Fruit fly (Drosophila melanogaster): ENCODE data around the gene CG9577.
"Not testable (repeated sequence)": the region's sequence is repeated elsewhere in the genome, so short reads cannot be mapped to it uniquely, and the experiment has no call there.

CG9577 gene

DNA sequence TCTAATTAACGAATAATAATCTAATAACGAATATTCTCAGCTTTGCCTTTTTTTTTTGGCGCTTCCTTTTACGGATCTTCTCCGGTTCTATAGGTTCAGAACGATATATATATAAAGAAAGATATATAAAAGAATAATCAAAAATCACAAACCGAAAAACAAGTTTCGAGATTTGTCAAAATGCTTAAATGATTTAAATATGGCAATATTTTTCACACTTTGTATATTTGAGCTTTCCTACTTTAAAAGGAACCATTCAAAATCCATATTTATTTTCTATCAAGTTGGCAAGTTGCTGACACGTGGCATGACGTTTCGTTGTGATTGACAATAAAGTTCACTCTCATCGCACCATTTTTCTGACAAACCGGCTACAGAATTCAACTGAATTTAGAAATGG lies 25.8 kb upstream of the CG9577 start, which contains the start of gene CG34332:
TSS of gene CG34332 (plus strand) at position 301 of the 400 bp plus-strand sequence.
- TF ChIP-seq CG8159 (tag; optimal IDR thresholded peaks at IDR 0.05): no peak
- no peak for TF ChIP-seq fd96Ca (GFP tag; IDR thresholded peaks at IDR 0.05)
- TF ChIP-seq EcR (GFP tag; optimal IDR thresholded peaks at IDR 0.05): no peak
- TF ChIP-seq gl (tag; optimal IDR thresholded peaks at IDR 0.05): no peak
- no peak for TF ChIP-seq CG15710 (tag; optimal IDR thresholded peaks at IDR 0.05)
- TF ChIP-seq Ets98B (GFP tag; IDR thresholded peaks at IDR 0.05): no peak
- no peak for TF ChIP-seq Pif1B (GFP tag; optimal IDR thresholded peaks at IDR 0.05)
- TF ChIP-seq rn (GFP tag; IDR thresholded peaks at IDR 0.05): no peak
- no peak for TF ChIP-seq CG12605 (GFP tag; IDR thresholded peaks at IDR 0.05)
- no peak for TF ChIP-seq CG8301 (tag; optimal IDR thresholded peaks at IDR 0.05)
- no peak for TF ChIP-seq CG32121 (GFP tag; IDR thresholded peaks at IDR 0.05)
- no peak for TF ChIP-seq Pif1A (GFP tag; optimal IDR thresholded peaks at IDR 0.05)
- TF ChIP-seq CG17806 (tag; optimal IDR thresholded peaks at IDR 0.05): no peak

dm6 chrX:20143088-20143487 lies 23.4 kb upstream of the CG9577 start, which contains the start of gene Or19a:
Gene Or19a (minus strand): TSS chrX:20143188.
- TF ChIP-seq CG10348 (GFP tag; IDR thresholded peaks at IDR 0.05); CG8301 (tag; optimal IDR thresholded peaks at IDR 0.05); fd96Ca (GFP tag; IDR thresholded peaks at IDR 0.05): not testable (repeated sequence)

DNA sequence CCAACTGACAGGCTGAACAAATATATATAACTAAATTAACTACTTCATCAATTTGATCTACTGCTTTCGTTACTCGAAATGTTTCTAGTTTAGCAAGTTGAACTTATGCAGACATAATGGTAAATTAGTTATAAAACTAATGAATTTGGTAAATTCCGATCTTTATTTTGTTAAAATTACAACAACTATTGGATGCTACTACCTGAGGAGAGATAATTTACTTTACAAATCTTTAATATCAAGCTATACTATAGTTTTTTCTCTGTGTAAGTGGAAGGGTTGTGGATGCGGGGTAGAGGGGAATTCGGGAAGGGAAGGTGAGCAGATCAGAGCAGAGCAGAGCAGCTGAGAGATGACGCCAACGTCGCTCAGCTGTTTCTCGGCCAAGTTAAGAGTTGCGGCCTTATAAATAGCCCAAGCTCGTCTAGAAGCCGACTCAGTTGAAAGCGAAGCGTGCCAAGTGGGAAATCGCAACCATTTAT lies 18.7 kb upstream of the CG9577 start, which contains the start of gene aspr:
TSS of gene aspr (plus strand) at position 432 of the 482 bp plus-strand sequence.
- no peak for TF ChIP-seq EcR (GFP tag; optimal IDR thresholded peaks at IDR 0.05)
- no peak for TF ChIP-seq Snoo (tag; optimal IDR thresholded peaks at IDR 0.05)
- no peak for TF ChIP-seq CG10348 (GFP tag; IDR thresholded peaks at IDR 0.05)
- TF ChIP-seq CG15710 (tag; optimal IDR thresholded peaks at IDR 0.05): peak; percentile 56
- peak; percentile 25 for TF ChIP-seq Pif1A (GFP tag; optimal IDR thresholded peaks at IDR 0.05)
- TF ChIP-seq CG8301 (tag; optimal IDR thresholded peaks at IDR 0.05): no peak
- TF ChIP-seq CG14655 (GFP tag; optimal IDR thresholded peaks at IDR 0.05): peak; percentile 28
- TF ChIP-seq CG34367 (tag; optimal IDR thresholded peaks at IDR 0.05): no peak
- no peak for TF ChIP-seq CG32121 (GFP tag; IDR thresholded peaks at IDR 0.05)
- no peak for TF ChIP-seq D1 (tag; optimal IDR thresholded peaks at IDR 0.05)
- no peak for TF ChIP-seq CG12605 (GFP tag; IDR thresholded peaks at IDR 0.05)
- TF ChIP-seq Pif1B (GFP tag; optimal IDR thresholded peaks at IDR 0.05): no peak
- no peak for TF ChIP-seq Ets98B (GFP tag; IDR thresholded peaks at IDR 0.05)
- TF ChIP-seq CG13204 (GFP tag; optimal IDR thresholded peaks at IDR 0.05): no peak
- TF ChIP-seq CG8159 (tag; optimal IDR thresholded peaks at IDR 0.05): peak; percentile 63
- peak; percentile 52 for TF ChIP-seq CG9948 (tag; optimal IDR thresholded peaks at IDR 0.05)
- TF ChIP-seq rn (GFP tag; IDR thresholded peaks at IDR 0.05): no peak
- TF ChIP-seq fd96Ca (GFP tag; IDR thresholded peaks at IDR 0.05): no peak
- TF ChIP-seq CG4496 (GFP tag; IDR thresholded peaks at IDR 0.05): no peak
- no peak for TF ChIP-seq gl (tag; optimal IDR thresholded peaks at IDR 0.05)
- TF ChIP-seq CG17806 (tag; optimal IDR thresholded peaks at IDR 0.05): peak; percentile 47

DNA sequence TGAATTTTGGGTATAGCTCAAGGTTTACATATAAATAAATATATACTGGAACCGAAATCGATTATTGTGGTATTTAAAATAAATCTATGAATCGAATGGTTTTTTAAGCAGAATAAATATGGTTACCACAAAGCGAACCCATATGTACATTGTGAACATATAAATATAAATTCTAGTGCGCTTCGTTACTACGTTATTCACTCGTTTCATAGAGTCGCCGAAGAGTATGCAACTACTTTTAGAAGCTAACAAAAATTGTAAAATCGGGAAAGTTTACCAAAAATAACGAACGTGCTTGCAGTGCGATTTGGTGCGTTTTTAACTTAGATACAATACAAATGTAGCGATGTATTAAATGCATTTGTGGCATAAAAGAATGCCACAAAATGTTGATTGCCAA lies 10.5 kb upstream of the CG9577 start:
- no peak for TF ChIP-seq rn (GFP tag; IDR thresholded peaks at IDR 0.05)

dm6 chrX:20158491-20158890 lies 8.0 kb upstream of the CG9577 start:
- TF ChIP-seq Pif1B (GFP tag; optimal IDR thresholded peaks at IDR 0.05) (no peak), EcR (GFP tag; optimal IDR thresholded peaks at IDR 0.05) (no peak), CG10348 (GFP tag; IDR thresholded peaks at IDR 0.05) (no peak), CG8159 (tag; optimal IDR thresholded peaks at IDR 0.05) (no peak), CG17806 (tag; optimal IDR thresholded peaks at IDR 0.05) (no peak), CG34367 (tag; optimal IDR thresholded peaks at IDR 0.05) (no peak), Snoo (tag; optimal IDR thresholded peaks at IDR 0.05) (no peak)

DNA sequence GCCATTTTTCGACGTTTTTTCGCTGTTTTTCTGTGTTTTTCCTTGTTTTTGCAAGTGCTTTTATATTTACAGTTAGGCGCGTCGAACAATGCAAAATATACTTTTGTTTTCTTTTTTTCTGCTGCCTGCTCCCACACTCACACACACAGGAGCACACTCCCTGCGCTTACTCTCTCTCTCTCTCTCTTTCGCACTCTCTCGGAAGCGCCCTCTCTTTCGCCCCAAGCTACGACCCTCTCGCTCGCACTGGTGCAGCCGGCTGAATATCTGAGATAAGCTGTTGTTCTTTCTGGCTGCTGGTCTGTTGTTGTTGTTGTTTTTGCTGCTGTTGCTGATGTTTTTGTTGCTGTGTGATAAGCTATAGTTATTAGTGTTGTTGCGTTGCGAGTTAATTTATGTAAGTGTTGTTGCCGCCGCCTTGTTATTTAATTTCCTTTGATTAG lies 7.5 kb upstream of the CG9577 start:
- TF ChIP-seq CG8301 (tag; optimal IDR thresholded peaks at IDR 0.05) (peak; percentile 14), gl (tag; optimal IDR thresholded peaks at IDR 0.05) (peak; percentile 10), Pif1B (GFP tag; optimal IDR thresholded peaks at IDR 0.05) (peak; percentile 19), CG4496 (GFP tag; IDR thresholded peaks at IDR 0.05) (peak; percentile 62; the same call in 2 of the 3 replicates), CG34367 (tag; optimal IDR thresholded peaks at IDR 0.05) (peak; percentile 2), Snoo (tag; optimal IDR thresholded peaks at IDR 0.05) (peak; percentile 42), CG32121 (GFP tag; IDR thresholded peaks at IDR 0.05) (peak; percentile 48; the same call in 1 of the 2 replicates), EcR (GFP tag; optimal IDR thresholded peaks at IDR 0.05) (peak; percentile 9), CG13204 (GFP tag; optimal IDR thresholded peaks at IDR 0.05) (peak; percentile 49), CG10348 (GFP tag; IDR thresholded peaks at IDR 0.05) (no peak), fd96Ca (GFP tag; IDR thresholded peaks at IDR 0.05) (peak; percentile 50; the same call in 1 of the 3 replicates), CG9948 (tag; optimal IDR thresholded peaks at IDR 0.05) (no peak), Ets98B (GFP tag; IDR thresholded peaks at IDR 0.05) (peak; percentile 50; the same call in 1 of the 2 replicates), rn (GFP tag; IDR thresholded peaks at IDR 0.05) (0 out of 2 replicates have a peak, but pooled peaks have one; percentile 3), CG15710 (tag; optimal IDR thresholded peaks at IDR 0.05) (peak; percentile 24), CG12605 (GFP tag; IDR thresholded peaks at IDR 0.05) (peak; percentile 64; the same call in 1 of the 2 replicates), D1 (tag; optimal IDR thresholded peaks at IDR 0.05) (no peak), CG17806 (tag; optimal IDR thresholded peaks at IDR 0.05) (peak; percentile 8), CG14655 (GFP tag; optimal IDR thresholded peaks at IDR 0.05) (no peak), CG8159 (tag; optimal IDR thresholded peaks at IDR 0.05) (peak; percentile 17), Pif1A (GFP tag; optimal IDR thresholded peaks at IDR 0.05) (peak; percentile 39)

All from whole organism, pupa.